Worm (Caenorhabditis elegans) whole organism, L2 larva: Measurements from ENCODE around the gene C27D6.3.

ENCODE experiments used
- fos-1 ChIP-seq: fragments of 150-350 bp; optimal IDR thresholded peaks from 2 replicates; lab custom pipeline; 2014; ENCODE audit warnings: missing biosample characterization, missing genetic modification characterization
- nhr-10 ChIP-seq: sonication (generic microtip); optimal IDR thresholded peaks from 2 replicates; lab custom pipeline; 2017; ENCODE audit warnings: missing biosample characterization, missing genetic modification characterization
- nhr-129 ChIP-seq: fragments of 150-350 bp; optimal IDR thresholded peaks from 2 replicates; lab custom pipeline; 2014; ENCODE audit warnings: missing biosample characterization, missing genetic modification characterization
- nhr-6 ChIP-seq: fragments of 150-350 bp; optimal IDR thresholded peaks from 2 replicates; lab custom pipeline; 2014; ENCODE audit warnings: missing biosample characterization, missing genetic modification characterization
- nhr-77 ChIP-seq: fragments of 150-350 bp; optimal IDR thresholded peaks from 2 replicates; lab custom pipeline; 2014; ENCODE audit warnings: missing biosample characterization, missing genetic modification characterization
- sma-3 ChIP-seq: sonication (generic microtip); optimal IDR thresholded peaks from 2 replicates; lab custom pipeline; 2016; ENCODE audit warnings: missing genetic modification reagents, missing genetic modification characterization, missing compliant biosample characterization
- zag-1 ChIP-seq: fragments of 150-350 bp; optimal IDR thresholded peaks from 2 replicates; lab custom pipeline; 2014; ENCODE audit warnings: missing biosample characterization, missing genetic modification characterization

ce11 chrII:5201922-5202562 lies 27.8 kb upstream of the C27D6.3 start:
- no peak for TF ChIP-seq nhr-77 (tag; lab: Kevin White, UChicago)
- peak; percentile 47 for TF ChIP-seq sma-3
- no peak for TF ChIP-seq zag-1 (tag; lab: Kevin White, UChicago)
- TF ChIP-seq nhr-6 (tag; lab: Kevin White, UChicago) = no peak
- TF ChIP-seq fos-1 (tag; lab: Kevin White, UChicago) = peak; percentile 81
- peak; percentile 15 for TF ChIP-seq nhr-129 (tag; lab: Kevin White, UChicago)
- TF ChIP-seq nhr-10 (tag; lab: Kevin White, UChicago) = no peak
